Worm (Caenorhabditis elegans): Measurements from ENCODE around the gene srt-3.
"Not testable (repeated sequence)": the region's sequence is repeated elsewhere in the genome, so short reads cannot be mapped to it uniquely, and the experiment has no call there.

The srt-3 gene

DNA sequence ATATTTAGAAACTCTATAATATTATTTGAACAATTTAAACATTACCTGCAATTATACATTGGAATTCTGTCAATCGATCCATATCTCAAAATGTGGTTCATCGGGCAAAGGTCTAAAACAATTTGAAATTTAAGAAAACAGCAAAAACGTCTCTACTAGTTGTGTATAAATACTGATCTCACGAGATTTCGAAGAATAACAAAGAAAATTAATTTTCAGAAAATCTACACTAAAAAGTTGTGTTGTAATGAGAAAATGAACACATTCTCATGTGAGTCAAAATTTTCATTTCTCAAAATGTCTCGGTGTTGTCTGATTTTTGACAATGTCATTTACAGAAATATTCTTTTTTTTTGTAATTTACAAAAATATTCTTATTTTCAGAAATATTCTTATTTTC lies 8.2 kb upstream of the srt-3 start, which contains the start of gene srt-36:
srt-36 (minus strand) TSS at position 101 of the 400 bp plus-strand sequence.
- TF ChIP-seq nhr-12 (tag; optimal IDR thresholded peaks at IDR 0.05); nhr-43 (tag; optimal IDR thresholded peaks at IDR 0.05; ENCODE audit: poor library complexity, severe bottlenecking); tbx-2 (tag; optimal IDR thresholded peaks at IDR 0.05): not testable (repeated sequence)

ce11 chrV:4264516-4264915 lies 4.5 kb upstream of the srt-3 start, which contains the start of gene srt-35:
Gene srt-35, minus strand, starts transcription at chrV:4264616.
- TF ChIP-seq nhr-76 (tag; optimal IDR thresholded peaks at IDR 0.05) (no peak), ztf-11 (tag; optimal IDR thresholded peaks at IDR 0.05) (no peak), fkh-10 (GFP tag; optimal IDR thresholded peaks at IDR 0.05) (no peak), lsy-12 (tag; optimal IDR thresholded peaks at IDR 0.05) (no peak), skn-1 (tag; optimal IDR thresholded peaks at IDR 0.05) (no peak), ceh-16 (tag; optimal IDR thresholded peaks at IDR 0.05) (no peak), sea-2 (GFP tag; optimal IDR thresholded peaks at IDR 0.05) (no peak), nhr-12 (tag; optimal IDR thresholded peaks at IDR 0.05) (no peak), nhr-77 (tag; optimal IDR thresholded peaks at IDR 0.05) (no peak), mdl-1 (tag; optimal IDR thresholded peaks at IDR 0.05) (no peak), zag-1 (tag; optimal IDR thresholded peaks at IDR 0.05) (no peak), R02D3.7 (tag; optimal IDR thresholded peaks at IDR 0.05) (no peak), tbx-2 (tag; optimal IDR thresholded peaks at IDR 0.05) (no peak), fos-1 (tag; optimal IDR thresholded peaks at IDR 0.05) (no peak)

DNA sequence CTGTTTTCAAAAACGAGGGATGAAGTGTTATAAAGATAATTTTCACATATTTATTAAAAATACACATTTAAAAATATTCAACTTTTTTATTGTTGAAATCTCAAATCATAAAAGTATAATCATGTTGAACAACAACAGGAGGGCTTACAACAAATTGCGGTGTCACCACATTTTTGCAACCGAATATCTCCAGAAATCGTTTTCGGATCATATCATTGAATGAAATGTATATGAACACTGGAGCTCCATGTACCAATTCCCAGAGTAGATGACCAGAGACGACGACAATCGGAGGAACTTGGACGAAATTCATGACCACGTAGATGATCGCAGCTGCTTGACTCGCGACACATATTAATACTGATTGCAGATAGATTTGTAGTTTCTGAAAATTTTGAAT lies 1.4 kb upstream of the srt-3 start:
- TF ChIP-seq ama-1 (optimal IDR thresholded peaks at IDR 0.05) (no peak), ceh-16 (tag; optimal IDR thresholded peaks at IDR 0.05) (no peak), nhr-28 (tag; optimal IDR thresholded peaks at IDR 0.05) (no peak), snpc-4 (tag; optimal IDR thresholded peaks at IDR 0.05) (no peak), ztf-4 (tag; optimal IDR thresholded peaks at IDR 0.05) (no peak), nhr-25 (tag; optimal IDR thresholded peaks at IDR 0.05) (no peak), fkh-2 (tag; optimal IDR thresholded peaks at IDR 0.05) (no peak), ztf-11 (tag; optimal IDR thresholded peaks at IDR 0.05) (no peak), elt-2 (tag; optimal IDR thresholded peaks at IDR 0.05) (no peak), lin-39 (tag; optimal IDR thresholded peaks at IDR 0.05) (no peak), lin-15B (tag; optimal IDR thresholded peaks at IDR 0.05) (no peak), ceh-28 (tag; optimal IDR thresholded peaks at IDR 0.05) (no peak), tbx-2 (tag; optimal IDR thresholded peaks at IDR 0.05) (no peak), nhr-77 (tag; optimal IDR thresholded peaks at IDR 0.05) (no peak), aly-2 (tag; optimal IDR thresholded peaks at IDR 0.05) (no peak)

ce11 chrV:4256474-4256873 lies 3.5 kb downstream of the srt-3 start, which contains the start of gene srt-14:
Gene srt-14, minus strand, starts transcription at chrV:4256574.
- no peak for TF ChIP-seq ceh-9 (tag; optimal IDR thresholded peaks at IDR 0.05)
- TF ChIP-seq hmg-11 (tag; optimal IDR thresholded peaks at IDR 0.05), result no peak
- no peak for TF ChIP-seq daf-12 (tag; optimal IDR thresholded peaks at IDR 0.05)
- no peak for TF ChIP-seq tbx-2 (tag; optimal IDR thresholded peaks at IDR 0.05)
- TF ChIP-seq mdl-1 (tag; optimal IDR thresholded peaks at IDR 0.05), result no peak
- TF ChIP-seq nhr-237 (tag; optimal IDR thresholded peaks at IDR 0.05), result no peak

- TF ChIP-seq nhr-76 (tag; optimal IDR thresholded peaks at IDR 0.05) (no peak), elt-2 (tag; optimal IDR thresholded peaks at IDR 0.05) (no peak), nhr-43 (tag; optimal IDR thresholded peaks at IDR 0.05; ENCODE audit: poor library complexity, severe bottlenecking) (no peak), mml-1 (tag; optimal IDR thresholded peaks at IDR 0.05) (no peak), daf-12 (tag; optimal IDR thresholded peaks at IDR 0.05) (no peak), hmg-11 (tag; optimal IDR thresholded peaks at IDR 0.05) (no peak), elt-1 (tag; optimal IDR thresholded peaks at IDR 0.05) (no peak)
Observed at ce11 chrV:4250047-4250446, 9.9 kb downstream of the srt-3 start, which contains the start of gene srt-13. Gene srt-13, minus strand, starts transcription at chrV:4250147.

DNA sequence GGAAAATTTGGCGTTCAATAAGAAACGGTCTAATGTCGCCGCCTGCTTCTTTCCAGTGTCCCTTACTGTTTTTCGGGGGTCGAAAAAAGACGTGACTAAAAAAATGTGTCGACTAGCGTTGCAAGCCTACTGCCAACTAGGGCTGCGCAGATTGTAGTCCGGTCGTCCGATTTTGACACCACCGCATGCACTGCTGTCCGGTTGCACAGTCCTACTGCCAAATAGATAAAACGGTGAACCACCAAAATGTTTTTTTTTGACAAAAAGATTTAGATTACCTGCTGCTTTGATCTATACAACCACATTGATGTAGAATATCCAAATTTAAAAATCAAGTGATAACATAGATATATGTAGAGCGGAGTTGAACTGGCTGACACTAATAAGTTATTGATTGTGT lies 11.6 kb downstream of the srt-3 start:
- TF ChIP-seq aly-2 (tag; optimal IDR thresholded peaks at IDR 0.05) (no peak), zag-1 (tag; optimal IDR thresholded peaks at IDR 0.05) (no peak), ceh-82 (tag; optimal IDR thresholded peaks at IDR 0.05) (no peak), hmg-11 (tag; optimal IDR thresholded peaks at IDR 0.05) (no peak), nhr-67 (tag; optimal IDR thresholded peaks at IDR 0.05) (no peak), nhr-11 (tag; optimal IDR thresholded peaks at IDR 0.05) (no peak), unc-39 (tag; optimal IDR thresholded peaks at IDR 0.05) (no peak), pqm-1 (tag; optimal IDR thresholded peaks at IDR 0.05) (no peak), ama-1 (optimal IDR thresholded peaks at IDR 0.05) (no peak), eor-1 (tag; optimal IDR thresholded peaks at IDR 0.05) (no peak), ceh-28 (tag; optimal IDR thresholded peaks at IDR 0.05) (no peak)

Data from whole organism, L3 larva.